Worm (Caenorhabditis elegans) whole organism, L4/young adult: ENCODE measurements around the gene aars-1.

ENCODE experiments used
- dao-5 ChIP-seq: sonication (generic microtip); optimal IDR thresholded peaks from 2 replicates; lab custom pipeline; 2016; ENCODE audit warnings: missing genotype, missing genetic modification characterization, moderate library complexity, missing compliant biosample characterization
- him-1 ChIP-seq: sonication (generic microtip); optimal IDR thresholded peaks from 2 replicates; lab custom pipeline; 2016; ENCODE audit warnings: missing genotype, missing genetic modification reagents, missing genetic modification characterization, missing compliant biosample characterization

DNA sequence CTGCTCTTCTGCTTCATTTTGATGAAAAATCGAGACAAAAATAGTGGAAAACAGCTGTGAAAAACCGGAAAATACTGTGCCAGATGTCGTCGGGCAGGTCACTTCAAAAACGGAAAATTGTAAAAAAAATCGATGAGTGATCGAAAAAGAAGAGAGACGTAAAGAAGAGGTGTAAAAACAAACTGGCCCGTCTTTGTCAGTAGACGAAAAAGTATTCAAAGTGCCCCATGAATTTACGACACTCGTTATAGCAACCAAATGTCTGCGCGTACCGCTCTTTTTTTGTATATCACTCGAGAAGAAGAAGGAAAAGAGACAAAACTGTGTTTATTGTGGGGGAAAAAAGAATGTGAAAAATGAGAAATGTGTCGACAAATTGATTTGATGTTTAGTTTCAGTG, 20.9 kb upstream of the aars-1 start, which contains the start of gene twk-5:
- no peak for TF ChIP-seq dao-5 (tag; lab: Kevin White, UChicago)
- TF ChIP-seq him-1 (tag; lab: Kevin White, UChicago), result no peak
